Fruit fly (Drosophila melanogaster): ENCODE measurements around the gene Surf4.

The Surf4 gene

DNA sequence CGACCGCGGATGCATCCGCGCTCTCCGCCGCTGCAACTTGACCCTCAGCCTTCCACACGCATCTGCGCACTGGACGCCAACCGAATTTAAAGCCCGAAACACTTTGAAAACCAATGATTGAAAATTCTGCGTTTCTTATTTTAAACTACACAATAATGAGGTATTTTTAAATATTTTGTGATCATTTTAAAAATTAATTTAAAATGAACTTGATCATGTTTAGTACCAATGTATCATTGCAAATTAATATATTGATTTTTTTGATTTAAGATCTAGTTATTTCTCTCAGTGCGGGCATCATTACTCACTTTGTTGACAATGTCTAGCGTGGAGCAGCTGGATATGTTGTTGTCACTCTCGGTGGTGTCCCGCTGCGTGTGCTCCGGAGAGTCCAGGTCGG is 20.9 kb upstream of the Surf4 start (continued):
- no peak for TF ChIP-seq CG12299 (tag; optimal IDR thresholded peaks at IDR 0.05)
- 0 out of 3 replicates have a peak, but pooled peaks have one; percentile 51 for TF ChIP-seq so (GFP tag; IDR thresholded peaks at IDR 0.05)
- TF ChIP-seq CG4730 (GFP tag; IDR thresholded peaks at IDR 0.05), result no peak
- peak; percentile 74 for TF ChIP-seq row (GFP tag; IDR thresholded peaks at IDR 0.05)
- no peak for TF ChIP-seq dm (GFP tag; optimal IDR thresholded peaks at IDR 0.05)
- TF ChIP-seq phol (tag; optimal IDR thresholded peaks at IDR 0.05), result peak; percentile 32
- no peak for TF ChIP-seq Atf-2 (GFP tag; optimal IDR thresholded peaks at IDR 0.05)
- peak; percentile 16 for TF ChIP-seq salm (tag; optimal IDR thresholded peaks at IDR 0.05)
- no peak for TF ChIP-seq run (tag; optimal IDR thresholded peaks at IDR 0.05)
- no peak for TF ChIP-seq CG34376 (GFP tag; optimal IDR thresholded peaks at IDR 0.05)
- peak; percentile 11 for TF ChIP-seq ems (GFP tag; optimal IDR thresholded peaks at IDR 0.05)
- TF ChIP-seq CG3065 (GFP tag; optimal IDR thresholded peaks at IDR 0.05), result no peak
- TF ChIP-seq Sox102F (GFP tag; optimal IDR thresholded peaks at IDR 0.05), result no peak
- TF ChIP-seq Fer1 (GFP tag; optimal IDR thresholded peaks at IDR 0.05), result peak; percentile 59
- no peak for TF ChIP-seq Aef1 (GFP tag; IDR thresholded peaks at IDR 0.05)
- no peak for TF ChIP-seq CG3838 (GFP tag; optimal IDR thresholded peaks at IDR 0.05)
- TF ChIP-seq ranshi (GFP tag; IDR thresholded peaks at IDR 0.05), result peak; percentile 41; the same call in 1 of the 2 replicates
- 0 out of 2 replicates have a peak, but pooled peaks have one; percentile 27 for TF ChIP-seq ssp (GFP tag; IDR thresholded peaks at IDR 0.05)
- no peak for TF ChIP-seq HmgD (GFP tag; optimal IDR thresholded peaks at IDR 0.05)
- no peak for TF ChIP-seq Dip2 (GFP tag; IDR thresholded peaks at IDR 0.05)
- no peak for TF ChIP-seq CG10267 (tag; optimal IDR thresholded peaks at IDR 0.05)
- peak; percentile 64 for TF ChIP-seq Drgx (GFP tag; IDR thresholded peaks at IDR 0.05)
- peak; percentile 59 for TF ChIP-seq tgo (GFP tag; IDR thresholded peaks at IDR 0.05)
- TF ChIP-seq cad (GFP tag; optimal IDR thresholded peaks at IDR 0.05), result no peak
- peak; percentile 37; the same call in 1 of the 2 replicates for TF ChIP-seq CG32532 (GFP tag; IDR thresholded peaks at IDR 0.05)
- no peak for TF ChIP-seq mam (GFP tag; optimal IDR thresholded peaks at IDR 0.05)
- peak; percentile 29 for TF ChIP-seq fd96Cb (tag; optimal IDR thresholded peaks at IDR 0.05)
- TF ChIP-seq Awh (GFP tag; IDR thresholded peaks at IDR 0.05), result no peak
- TF ChIP-seq CG2199 (GFP tag; IDR thresholded peaks at IDR 0.05), result no peak
- peak; percentile 73 for TF ChIP-seq CG7556 (GFP tag; optimal IDR thresholded peaks at IDR 0.05)
- no peak for TF ChIP-seq trh (GFP tag; optimal IDR thresholded peaks at IDR 0.05)
- peak; percentile 51 for TF ChIP-seq grau (tag; optimal IDR thresholded peaks at IDR 0.05)
- no peak for TF ChIP-seq tin (GFP tag; optimal IDR thresholded peaks at IDR 0.05)
- TF ChIP-seq nerfin-1 (tag; optimal IDR thresholded peaks at IDR 0.05), result no peak
- no peak for TF ChIP-seq CG11085 (GFP tag; IDR thresholded peaks at IDR 0.05)
- TF ChIP-seq CG10431 (GFP tag; optimal IDR thresholded peaks at IDR 0.05), result no peak
- peak; percentile 15 for TF ChIP-seq dmrt11E (tag; optimal IDR thresholded peaks at IDR 0.05)
- TF ChIP-seq grn (GFP tag; optimal IDR thresholded peaks at IDR 0.05), result no peak
- no peak for TF ChIP-seq lola (GFP tag; optimal IDR thresholded peaks at IDR 0.05)
- TF ChIP-seq CG2712 (tag; optimal IDR thresholded peaks at IDR 0.05), result peak; percentile 45
- TF ChIP-seq stc (GFP tag; IDR thresholded peaks at IDR 0.05), result 0 out of 2 replicates have a peak, but pooled peaks have one; percentile 27
- TF ChIP-seq HmgZ (tag; optimal IDR thresholded peaks at IDR 0.05), result peak; percentile 29
- no peak for TF ChIP-seq CG3995 (GFP tag; optimal IDR thresholded peaks at IDR 0.05)
- peak; percentile 9 for TF ChIP-seq CG8924 (tag; optimal IDR thresholded peaks at IDR 0.05)
- TF ChIP-seq hkb (optimal IDR thresholded peaks at IDR 0.05), result no peak
- TF ChIP-seq hkb (GFP tag; IDR thresholded peaks at IDR 0.05), result peak; percentile 63
- no peak for TF ChIP-seq Sox100B (GFP tag; optimal IDR thresholded peaks at IDR 0.05)
- TF ChIP-seq Max (GFP tag; optimal IDR thresholded peaks at IDR 0.05), result no peak
- TF ChIP-seq CG15696 (tag; optimal IDR thresholded peaks at IDR 0.05), result no peak
- TF ChIP-seq zen (tag; optimal IDR thresholded peaks at IDR 0.05), result no peak
- no peak for TF ChIP-seq CG4282 (GFP tag; optimal IDR thresholded peaks at IDR 0.05)
- TF ChIP-seq tll (GFP tag; optimal IDR thresholded peaks at IDR 0.05), result no peak
